Worm (Caenorhabditis elegans): ENCODE data around the gene snrp-3.

- TF ChIP-seq elt-1 (tag; optimal IDR thresholded peaks at IDR 0.05) (no peak), ama-1 (optimal IDR thresholded peaks at IDR 0.05) (no peak), blmp-1 (tag; optimal IDR thresholded peaks at IDR 0.05; ENCODE audit: insufficient read depth) (no peak), lin-39 (tag; optimal IDR thresholded peaks at IDR 0.05) (no peak), Y55F3AM.14 (GFP tag; optimal IDR thresholded peaks at IDR 0.05) (no peak), ceh-82 (tag; optimal IDR thresholded peaks at IDR 0.05) (no peak), egl-27 (tag; optimal IDR thresholded peaks at IDR 0.05) (no peak), nhr-25 (tag; optimal IDR thresholded peaks at IDR 0.05) (no peak), zag-1 (tag; optimal IDR thresholded peaks at IDR 0.05) (no peak), unc-55 (GFP tag; optimal IDR thresholded peaks at IDR 0.05) (no peak), unc-62 (GFP tag; optimal IDR thresholded peaks at IDR 0.05) (no peak)
Measured at ce11 chrIV:8654115-8654628, 33.4 kb downstream of the snrp-3 start, which contains the start of gene C49C8.1.

All from whole organism, L2 larva.